Fruit fly (Drosophila melanogaster) whole organism, embryonic: ENCODE measurements around the gene CG10137.

Source experiments
- CG10267 ChIP-seq: fragments of 200-800 bp; sonication (Bioruptor generic); optimal IDR thresholded peaks from 2 replicates; lab custom pipeline; 2018; ENCODE audit warnings: missing biosample characterization, mild to moderate bottlenecking, missing genetic modification characterization, moderate library complexity
- CG10462 ChIP-seq: fragments of 200-800 bp; sonication (Bioruptor generic); optimal IDR thresholded peaks from 2 replicates; lab custom pipeline; 2016; ENCODE audit warnings: missing biosample characterization, missing genetic modification characterization
- CG10654 ChIP-seq: fragments of 200-800 bp; sonication (Bioruptor generic); optimal IDR thresholded peaks from 2 replicates; lab custom pipeline; 2016; ENCODE audit warnings: missing biosample characterization, missing genetic modification characterization
- CG11247 ChIP-seq: fragments of 200-800 bp; sonication (Bioruptor generic); IDR thresholded peaks from 2 replicates; pipeline ENCODE4 v1.3.6; 2022; ENCODE audit warnings: missing biosample characterization, missing genetic modification characterization
- CG13287 ChIP-seq: fragments of 200-800 bp; sonication (Bioruptor generic); IDR thresholded peaks from 2 replicates; pipeline ENCODE4 v1.3.6; 2022; ENCODE audit warnings: missing biosample characterization, missing genetic modification characterization; ENCODE audit not compliant: partially characterized antibody
- CG14710 ChIP-seq: fragments of 200-800 bp; sonication (Bioruptor generic); optimal IDR thresholded peaks from 3 replicates; lab custom pipeline; 2019; ENCODE audit warnings: missing biosample characterization, mild to moderate bottlenecking, missing genetic modification characterization, moderate library complexity
- CG17802 ChIP-seq: fragments of 200-800 bp; sonication (Bioruptor generic); optimal IDR thresholded peaks from 2 replicates; lab custom pipeline; 2018; ENCODE audit warnings: missing biosample characterization, mild to moderate bottlenecking, missing genetic modification characterization, moderate library complexity
- CG1792 ChIP-seq: fragments of 200-800 bp; sonication (Bioruptor generic); optimal IDR thresholded peaks from 2 replicates; lab custom pipeline; 2016; ENCODE audit warnings: missing biosample characterization, missing genetic modification characterization
- CG2889 ChIP-seq: fragments of 200-800 bp; sonication (Bioruptor generic); IDR thresholded peaks from 3 replicates; pipeline ENCODE4 v1.3.6; 2022; ENCODE audit warnings: missing biosample characterization, missing genetic modification characterization
- CG32772 ChIP-seq: fragments of 200-800 bp; sonication (Bioruptor generic); IDR thresholded peaks from 2 replicates; pipeline ENCODE4 v1.3.6; 2022; ENCODE audit warnings: missing biosample characterization, missing genetic modification characterization
- CG34422 ChIP-seq: fragments of 200-800 bp; sonication (Bioruptor generic); IDR thresholded peaks from 3 replicates; pipeline ENCODE4 v1.3.6; 2022; ENCODE audit warnings: missing biosample characterization, missing genetic modification characterization
- CG4424 ChIP-seq: fragments of 200-800 bp; sonication (Bioruptor generic); optimal IDR thresholded peaks from 3 replicates; lab custom pipeline; 2016; ENCODE audit warnings: missing biosample characterization, missing genetic modification characterization
- CG4730 ChIP-seq: fragments of 200-800 bp; sonication (Bioruptor generic); IDR thresholded peaks from 2 replicates; pipeline ENCODE4 v1.3.6; 2022; ENCODE audit warnings: missing biosample characterization, missing genetic modification characterization
- CG4854 ChIP-seq: fragments of 200-800 bp; sonication (Bioruptor generic); optimal IDR thresholded peaks from 2 replicates; lab custom pipeline; 2016; ENCODE audit warnings: missing biosample characterization, missing genetic modification characterization, inconsistent platforms
- CG6272 ChIP-seq: fragments of 200-800 bp; sonication (Bioruptor generic); IDR thresholded peaks from 2 replicates; pipeline ENCODE4 v1.3.6; 2022; ENCODE audit warnings: missing biosample characterization, missing genetic modification characterization
- CkIIα-i1 ChIP-seq: fragments of 200-800 bp; sonication (Bioruptor generic); IDR thresholded peaks from 2 replicates; pipeline ENCODE4 v1.3.6; 2022; ENCODE audit warnings: missing biosample characterization, missing genetic modification characterization
- D19A ChIP-seq: fragments of 200-800 bp; optimal IDR thresholded peaks from 3 replicates; lab custom pipeline; 2019; ENCODE audit warnings: missing biosample characterization, mild to moderate bottlenecking, missing genetic modification characterization, moderate library complexity
- Dek ChIP-seq: fragments of 200-800 bp; sonication (Bioruptor generic); optimal IDR thresholded peaks from 3 replicates; lab custom pipeline; 2019; ENCODE audit warnings: missing biosample characterization, mild to moderate bottlenecking, missing genetic modification characterization, moderate library complexity
- Doc3 ChIP-seq: fragments of 200-800 bp; sonication (Bioruptor generic); IDR thresholded peaks from 3 replicates; pipeline ENCODE4 v1.3.6; 2022; ENCODE audit warnings: missing biosample characterization, missing genetic modification characterization; ENCODE audit not compliant: partially characterized antibody
- Drgx ChIP-seq: fragments of 200-800 bp; sonication (Bioruptor generic); IDR thresholded peaks from 2 replicates; pipeline ENCODE4 v1.3.6; 2022; ENCODE audit warnings: missing biosample characterization, missing genetic modification characterization
- Fer2 ChIP-seq: fragments of 200-800 bp; sonication (Bioruptor generic); optimal IDR thresholded peaks from 2 replicates; lab custom pipeline; 2018; ENCODE audit warnings: missing biosample characterization, mild to moderate bottlenecking, missing genetic modification characterization, moderate library complexity
- GATAe ChIP-seq: fragments of 200-800 bp; sonication (Bioruptor generic); conservative IDR thresholded peaks from 2 replicates; pipeline ENCODE4 v1.3.6; 2022; ENCODE audit warnings: missing biosample characterization, missing genetic modification characterization
- Gug ChIP-seq: fragments of 200-800 bp; sonication (Bioruptor generic); IDR thresholded peaks from 4 replicates; pipeline ENCODE4 v1.3.6; 2022; ENCODE audit warnings: missing biosample characterization, missing genetic modification characterization
- H2.0 ChIP-seq: fragments of 200-800 bp; sonication (Bioruptor generic); IDR thresholded peaks from 2 replicates; pipeline ENCODE4 v1.3.6; 2022; ENCODE audit warnings: missing biosample characterization, missing genetic modification characterization
- Mad ChIP-seq: fragments of 200-800 bp; sonication (Bioruptor generic); optimal IDR thresholded peaks from 2 replicates; lab custom pipeline; 2016; ENCODE audit warnings: missing biosample characterization, missing genetic modification characterization
- Rx ChIP-seq: fragments of 200-800 bp; sonication (Bioruptor generic); IDR thresholded peaks from 2 replicates; pipeline ENCODE4 v1.3.6; 2022; ENCODE audit warnings: missing biosample characterization, missing genetic modification characterization
- TFAM ChIP-seq: fragments of 200-800 bp; sonication (Bioruptor generic); optimal IDR thresholded peaks from 2 replicates; lab custom pipeline; 2017; ENCODE audit warnings: missing biosample characterization, missing genetic modification characterization, inconsistent platforms
- YL-1 ChIP-seq: fragments of 200-800 bp; sonication (Bioruptor generic); optimal IDR thresholded peaks from 3 replicates; lab custom pipeline; 2017; ENCODE audit warnings: missing biosample characterization, mild to moderate bottlenecking, missing genetic modification characterization
- ara ChIP-seq: fragments of 200-800 bp; sonication (Bioruptor generic); IDR thresholded peaks from 2 replicates; pipeline ENCODE4 v1.3.6; 2022; ENCODE audit warnings: missing biosample characterization, missing genetic modification characterization
- ash1 ChIP-seq: fragments of 200-800 bp; sonication (Bioruptor generic); optimal IDR thresholded peaks from 2 replicates; lab custom pipeline; 2018; ENCODE audit warnings: missing biosample characterization, mild to moderate bottlenecking, missing genetic modification characterization
- dimm ChIP-seq: fragments of 200-800 bp; sonication (Bioruptor generic); IDR thresholded peaks from 2 replicates; pipeline ENCODE4 v1.3.6; 2022; ENCODE audit warnings: missing biosample characterization, missing genetic modification characterization
- ewg ChIP-seq: fragments of 200-800 bp; sonication (Bioruptor generic); optimal IDR thresholded peaks from 3 replicates; lab custom pipeline; 2017; ENCODE audit warnings: mild to moderate bottlenecking, missing biosample characterization, missing genetic modification reagents, missing genetic modification characterization
- fd96Cb ChIP-seq: fragments of 200-800 bp; sonication (Bioruptor generic); optimal IDR thresholded peaks from 2 replicates; lab custom pipeline; 2018; ENCODE audit warnings: missing biosample characterization, mild to moderate bottlenecking, missing genetic modification characterization, moderate library complexity
- fu2 ChIP-seq: fragments of 200-800 bp; sonication (Bioruptor generic); optimal IDR thresholded peaks from 2 replicates; lab custom pipeline; 2016; ENCODE audit warnings: missing biosample characterization, missing genetic modification characterization
- gce ChIP-seq: fragments of 200-800 bp; sonication (Bioruptor generic); IDR thresholded peaks from 3 replicates; pipeline ENCODE4 v1.3.6; 2022; ENCODE audit warnings: missing biosample characterization, missing genetic modification characterization
- gcm2 ChIP-seq: fragments of 200-800 bp; sonication (Bioruptor generic); optimal IDR thresholded peaks from 2 replicates; lab custom pipeline; 2016; ENCODE audit warnings: missing biosample characterization, missing genetic modification characterization
- gsb ChIP-seq: fragments of 200-800 bp; sonication (Bioruptor generic); IDR thresholded peaks from 2 replicates; pipeline ENCODE4 v1.3.6; 2022; ENCODE audit warnings: missing biosample characterization, missing genetic modification characterization
- ind ChIP-seq: fragments of 200-800 bp; sonication (Bioruptor generic); optimal IDR thresholded peaks from 3 replicates; lab custom pipeline; 2016; ENCODE audit warnings: missing biosample characterization, missing genetic modification characterization
- kay ChIP-seq: fragments of 200-800 bp; sonication (Bioruptor generic); optimal IDR thresholded peaks from 2 replicates; lab custom pipeline; 2016; ENCODE audit warnings: missing biosample characterization, missing genetic modification characterization
- lmd ChIP-seq: fragments of 200-800 bp; sonication (Bioruptor generic); IDR thresholded peaks from 2 replicates; pipeline ENCODE4 v1.3.6; 2022; ENCODE audit warnings: missing biosample characterization, missing genetic modification characterization
- nau ChIP-seq: fragments of 200-800 bp; sonication (Bioruptor generic); optimal IDR thresholded peaks from 3 replicates; lab custom pipeline; 2017; ENCODE audit warnings: missing biosample characterization, mild to moderate bottlenecking, missing genetic modification characterization, missing genetic modification reagents
- nerfin-2 ChIP-seq: fragments of 200-800 bp; sonication (Bioruptor generic); IDR thresholded peaks from 2 replicates; pipeline ENCODE4 v1.3.6; 2022; ENCODE audit warnings: missing biosample characterization, missing genetic modification characterization; ENCODE audit not compliant: partially characterized antibody
- ranshi ChIP-seq: fragments of 200-800 bp; sonication (Bioruptor generic); IDR thresholded peaks from 2 replicates; pipeline ENCODE4 v1.3.6; 2022; ENCODE audit warnings: missing biosample characterization, missing genetic modification characterization
- run ChIP-seq: fragments of 200-800 bp; sonication (Bioruptor generic); optimal IDR thresholded peaks from 3 replicates; lab custom pipeline; 2018; ENCODE audit warnings: missing biosample characterization, mild to moderate bottlenecking, missing genetic modification characterization
- ssp ChIP-seq: fragments of 200-800 bp; sonication (Bioruptor generic); IDR thresholded peaks from 2 replicates; pipeline ENCODE4 v1.3.6; 2022; ENCODE audit warnings: missing biosample characterization, missing genetic modification characterization
- tll ChIP-seq, 2 experiments: fragments of 200-800 bp in 1 of 2; fragments of >200 bp in 1 of 2; sonication (Bioruptor generic) in 1 of 2; optimal IDR thresholded peaks; 2 replicates each; lab custom pipeline; 2017 to 2019; ENCODE audit warnings: missing biosample characterization in 2 of 2, missing genetic modification characterization in 2 of 2, mild to moderate bottlenecking in 1 of 2, moderate library complexity in 1 of 2
- trh ChIP-seq: fragments of 200-800 bp; sonication (Bioruptor generic); optimal IDR thresholded peaks from 2 replicates; lab custom pipeline; 2016; ENCODE audit warnings: missing biosample characterization, missing genetic modification characterization
- z ChIP-seq: fragments of 200-800 bp; sonication (Bioruptor generic); IDR thresholded peaks from 3 replicates; pipeline ENCODE4 v1.3.6; 2022; ENCODE audit warnings: missing biosample characterization, missing genetic modification characterization
- zfh2 ChIP-seq: fragments of 200-800 bp; sonication (Bioruptor generic); optimal IDR thresholded peaks from 2 replicates; lab custom pipeline; 2016; ENCODE audit warnings: missing biosample characterization, missing genetic modification characterization

Gene CG10137

dm6 chr2L:19572496-19573317 is 46.2 kb downstream of the CG10137 start (continued):
- TF ChIP-seq YL-1 (no peak), lmd (peak; percentile 52), gce (GFP tag; lab: Robert Waterston, UW) (no peak), CG14710 (peak; percentile 37), Doc3 (GFP tag; lab: Robert Waterston, UW) (no peak), Mad (GFP tag; lab: Kevin White, UChicago) (peak; percentile 38), H2.0 (GFP tag; lab: Robert Waterston, UW) (peak; percentile 40; the same call in 1 of the 2 replicates), tll (GFP tag; optimal IDR thresholded peaks at IDR 0.05; lab: Kevin White, UChicago) (no peak), ranshi (peak; percentile 68), CG11247 (no peak), kay (GFP tag; lab: Kevin White, UChicago) (peak; percentile 19), Dek (peak; percentile 59), CG10462 (GFP tag; lab: Kevin White, UChicago) (no peak), ind (GFP tag; lab: Kevin White, UChicago) (peak; percentile 71), CG4730 (GFP tag; lab: Robert Waterston, UW) (0 out of 2 replicates have a peak, but pooled peaks have one; percentile 12), fd96Cb (tag; lab: Kevin White, UChicago) (peak; percentile 49), CG34422 (peak; percentile 69; the same call in 2 of the 3 replicates), CG13287 (GFP tag; lab: Robert Waterston, UW) (no peak; the same call in 1 of the 2 replicates), TFAM (no peak), fu2 (GFP tag; lab: Kevin White, UChicago) (peak; percentile 22), CG10267 (tag; lab: Kevin White, UChicago) (peak; percentile 53), D19A (tag; lab: Kevin White, UChicago) (peak; percentile 84), GATAe (GFP tag; lab: Robert Waterston, UW) (no peak; the same call in 1 of the 2 replicates), zfh2 (GFP tag; lab: Kevin White, UChicago) (peak; percentile 52), nerfin-2 (no peak), CG32772 (peak; percentile 34; the same call in 1 of the 2 replicates), Fer2 (tag; lab: Kevin White, UChicago) (peak; percentile 40), CG2889 (GFP tag; lab: Robert Waterston, UW) (no peak), CG6272 (no peak), Drgx (GFP tag; lab: Robert Waterston, UW) (peak; percentile 81), Rx (GFP tag; lab: Robert Waterston, UW) (peak; percentile 33; the same call in 1 of the 2 replicates), CG17802 (tag; lab: Kevin White, UChicago) (no peak), ash1 (no peak), CG4854 (GFP tag; lab: Kevin White, UChicago) (peak; percentile 51), nau (GFP tag; lab: Kevin White, UChicago) (no peak), CG10654 (peak; percentile 1), ewg (no peak), ara (GFP tag; lab: Robert Waterston, UW) (peak; percentile 51; the same call in 1 of the 2 replicates), z (GFP tag; lab: Robert Waterston, UW) (peak; percentile 63; the same call in 2 of the 3 replicates), ssp (no peak), gcm2 (GFP tag; lab: Kevin White, UChicago) (no peak), gsb (GFP tag; lab: Robert Waterston, UW) (no peak), dimm (no peak), run (tag; lab: Kevin White, UChicago) (no peak), CG4424 (GFP tag; lab: Kevin White, UChicago) (peak; percentile 42), CkIIα-i1 (no peak), Gug (GFP tag; lab: Robert Waterston, UW) (peak; percentile 35; the same call in 1 of the 4 replicates), trh (GFP tag; lab: Kevin White, UChicago) (no peak), CG1792 (GFP tag; lab: Kevin White, UChicago) (no peak)
